Fruit fly (Drosophila melanogaster) whole organism, prepupa: ENCODE measurements around the gene Nhe3.

Source experiments
- CG31627 ChIP-seq: fragments of 200-800 bp; sonication (Bioruptor generic); optimal IDR thresholded peaks from 3 replicates; lab custom pipeline; 2016; ENCODE audit warnings: missing biosample characterization, missing genetic modification characterization
- Met ChIP-seq: fragments of 200-800 bp; sonication (Bioruptor generic); optimal IDR thresholded peaks from 3 replicates; lab custom pipeline; 2016; ENCODE audit warnings: missing biosample characterization, missing genetic modification characterization
- eg ChIP-seq: fragments of 200-800 bp; sonication (Bioruptor generic); IDR thresholded peaks from 3 replicates; pipeline ENCODE4 v1.3.6; 2022; ENCODE audit warnings: missing biosample characterization, missing genetic modification characterization
- pdm3 ChIP-seq: fragments of 200-800 bp; sonication (Bioruptor generic); optimal IDR thresholded peaks from 3 replicates; lab custom pipeline; 2016; ENCODE audit warnings: missing biosample characterization, missing genetic modification characterization

- TF ChIP-seq Met (GFP tag; lab: Kevin White, UChicago) = no peak
- TF ChIP-seq eg = no peak
- no peak for TF ChIP-seq CG31627 (GFP tag; lab: Kevin White, UChicago)
- TF ChIP-seq pdm3 (GFP tag; lab: Kevin White, UChicago) = no peak
Observed at dm6 chr2L:6716182-6716770, 32.1 kb upstream of the Nhe3 start, which contains the start of gene AkhR.
